Worm (Caenorhabditis elegans): ENCODE measurements around the gene W03A5.2.

- TF ChIP-seq pbrm-1 (GFP tag; IDR thresholded peaks at IDR 0.05) (no peak), F49E8.2 (tag; optimal IDR thresholded peaks at IDR 0.05; ENCODE audit: insufficient read depth) (no peak), mxl-1 (tag; optimal IDR thresholded peaks at IDR 0.05) (no peak), gei-17 (GFP tag; optimal IDR thresholded peaks at IDR 0.05) (no peak), lin-54 (GFP tag; optimal IDR thresholded peaks at IDR 0.05) (no peak), bed-1 (GFP tag; IDR thresholded peaks at IDR 0.05) (no peak), snpc-4 (GFP tag; optimal IDR thresholded peaks at IDR 0.05) (no peak), snpc-4 (tag; optimal IDR thresholded peaks at IDR 0.05) (no peak), ets-4 (GFP tag; optimal IDR thresholded peaks at IDR 0.05) (no peak), snpc-1.3 (tag; optimal IDR thresholded peaks at IDR 0.05; ENCODE audit: insufficient read depth) (no peak), ztf-25 (GFP tag; IDR thresholded peaks at IDR 0.05) (no peak), lsl-1 (GFP tag; optimal IDR thresholded peaks at IDR 0.05) (no peak), ceh-27 (GFP tag; optimal IDR thresholded peaks at IDR 0.05) (no peak)
These were observed 21.3 kb downstream of the W03A5.2 start for ce11 chrIII:5427096-5427495.
